Worm (Caenorhabditis elegans): Measurements from ENCODE around the gene C39F7.1.

DNA sequence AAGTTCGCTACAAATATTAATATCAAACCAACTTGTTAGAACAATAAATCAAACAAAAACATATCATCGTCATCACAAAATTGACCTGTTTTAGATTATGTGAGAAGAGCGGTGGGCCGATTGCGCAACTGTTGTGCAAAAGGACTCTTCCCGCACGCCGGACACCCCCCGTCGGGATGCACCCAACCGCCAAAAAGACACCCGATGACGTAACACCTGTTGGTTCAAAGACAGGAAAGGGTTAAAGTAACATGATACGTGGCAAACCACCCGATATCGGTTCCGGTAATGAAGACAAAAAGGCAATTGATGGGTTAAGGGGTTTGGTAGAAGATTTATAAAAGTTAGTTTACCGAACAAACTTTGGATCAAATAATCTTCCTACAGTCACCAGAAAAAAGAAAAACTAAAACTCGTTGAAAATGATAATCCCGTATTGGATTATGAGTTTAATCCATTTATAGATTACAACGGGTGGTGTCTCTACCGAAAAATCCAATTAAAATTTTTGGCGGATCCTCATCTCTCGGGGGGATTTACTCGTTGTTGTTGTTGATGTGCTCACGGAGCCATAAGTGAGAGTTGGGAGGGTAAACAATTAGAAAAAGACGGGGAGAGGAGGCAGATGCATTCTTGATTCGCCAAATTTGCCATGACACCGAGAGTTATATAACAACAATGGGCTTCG lies 16.0 kb upstream of the C39F7.1 start:
- no peak for TF ChIP-seq med-1 (GFP tag; optimal IDR thresholded peaks at IDR 0.05; ENCODE audit: insufficient read depth)
- TF ChIP-seq ztf-23 (GFP tag; IDR thresholded peaks at IDR 0.05) = no peak
- no peak for TF ChIP-seq klf-2 (GFP tag; conservative IDR thresholded peaks at IDR 0.05)
- TF ChIP-seq tab-1 (GFP tag; IDR thresholded peaks at IDR 0.05) = no peak
- no peak for TF ChIP-seq flt-1 (GFP tag; IDR thresholded peaks at IDR 0.05)
- no peak for TF ChIP-seq ztf-29 (GFP tag; IDR thresholded peaks at IDR 0.05)
